Worm (Caenorhabditis elegans) whole organism, L4 larva: ENCODE results near the gene rps-25.

ENCODE experiments used
- F10B5.3 ChIP-seq: sonication (generic microtip); optimal IDR thresholded peaks from 2 replicates; lab custom pipeline; 2016; ENCODE audit warnings: mild to moderate bottlenecking, missing genetic modification characterization, missing compliant biosample characterization
- F26F4.8 ChIP-seq: fragments of 200-800 bp; sonication (Bioruptor generic); conservative IDR thresholded peaks from 2 replicates; pipeline ENCODE4 v1.3.6; 2022; ENCODE audit warnings: missing genetic modification characterization, missing compliant biosample characterization
- F44E2.7 ChIP-seq: fragments of 200-800 bp; sonication (Bioruptor generic); IDR thresholded peaks from 2 replicates; pipeline ENCODE4 v2.1.2; 2022; ENCODE audit warnings: missing genetic modification characterization, missing compliant biosample characterization
- F49E8.2 ChIP-seq: sonication (generic microtip); optimal IDR thresholded peaks from 2 replicates; lab custom pipeline; 2016; ENCODE audit warnings: missing compliant biosample characterization, mild to moderate bottlenecking, missing genetic modification characterization, borderline replicate concordance
- R02D3.7 ChIP-seq: fragments of 150-350 bp; sonication (generic microtip); optimal IDR thresholded peaks from 3 replicates; lab custom pipeline; 2014; ENCODE audit warnings: missing biosample characterization, missing genetic modification characterization
- T26A8.4 ChIP-seq: fragments of 200-800 bp; sonication (Bioruptor generic); IDR thresholded peaks from 2 replicates; pipeline ENCODE4 v1.3.6; 2022; ENCODE audit warnings: missing genetic modification characterization, missing compliant biosample characterization
- Y75B8A.6 ChIP-seq: fragments of 200-800 bp; sonication (Bioruptor generic); IDR thresholded peaks from 2 replicates; pipeline ENCODE4 v1.3.6; 2022; ENCODE audit warnings: missing genetic modification reagents, missing genetic modification characterization, missing compliant biosample characterization
- ZK546.5 ChIP-seq, 2 experiments: sonication (generic microtip); optimal IDR thresholded peaks; 2 replicates each; lab custom pipeline; 2017; ENCODE audit warnings: missing biosample characterization in 2 of 2, missing genetic modification characterization in 2 of 2
- aly-2 ChIP-seq: sonication (generic microtip); optimal IDR thresholded peaks from 2 replicates; lab custom pipeline; 2018; ENCODE audit warnings: missing biosample characterization, missing genetic modification characterization
- ceh-20 ChIP-seq: fragments of 200-800 bp; sonication (Bioruptor generic); IDR thresholded peaks from 2 replicates; pipeline ENCODE4 v1.3.6; 2022; ENCODE audit warnings: missing genetic modification reagents, missing genetic modification characterization, missing compliant biosample characterization
- ceh-28 ChIP-seq: fragments of 150-350 bp; optimal IDR thresholded peaks from 2 replicates; lab custom pipeline; 2014; ENCODE audit warnings: missing biosample characterization, missing genetic modification reagents, missing genetic modification characterization
- ceh-44 ChIP-seq: fragments of 200-800 bp; sonication (Bioruptor generic); IDR thresholded peaks from 2 replicates; pipeline ENCODE4 v1.3.6; 2022; ENCODE audit warnings: missing genetic modification reagents, missing genetic modification characterization, missing compliant biosample characterization
- ceh-62 ChIP-seq: sonication (generic microtip); optimal IDR thresholded peaks from 2 replicates; lab custom pipeline; 2017; ENCODE audit warnings: missing biosample characterization, missing genetic modification characterization
- ceh-82 ChIP-seq: sonication (generic microtip); optimal IDR thresholded peaks from 2 replicates; lab custom pipeline; 2017; ENCODE audit warnings: missing biosample characterization, missing genetic modification characterization
- ctbp-1 ChIP-seq: fragments of 200-800 bp; sonication (Bioruptor generic); IDR thresholded peaks from 2 replicates; pipeline ENCODE4 v1.3.6; 2022; ENCODE audit warnings: missing genetic modification reagents, missing genetic modification characterization, missing compliant biosample characterization
- daf-16 ChIP-seq, 3 experiments: sonication (generic microtip); optimal IDR thresholded peaks; 2 replicates each; lab custom pipeline; 2016 to 2017; ENCODE audit warnings: missing genetic modification characterization in 3 of 3, missing genetic modification reagents in 3 of 3, mild to moderate bottlenecking in 2 of 3, missing compliant biosample characterization in 2 of 3, missing biosample characterization in 1 of 3, moderate library complexity in 1 of 3
- dmd-6 ChIP-seq: fragments of 200-800 bp; sonication (Bioruptor generic); IDR thresholded peaks from 2 replicates; pipeline ENCODE4 v1.3.6; 2022; ENCODE audit warnings: missing genetic modification reagents, missing genetic modification characterization, missing compliant biosample characterization
- dpl-1 ChIP-seq: fragments of 150-350 bp; optimal IDR thresholded peaks from 2 replicates; lab custom pipeline; 2014; ENCODE audit warnings: missing biosample characterization, missing genetic modification reagents, missing genetic modification characterization
- dve-1 ChIP-seq: sonication (generic microtip); optimal IDR thresholded peaks from 2 replicates; lab custom pipeline; 2017; ENCODE audit warnings: antibody characterized with exemption, mild to moderate bottlenecking, missing genetic modification characterization, missing compliant biosample characterization; ENCODE audit not compliant: insufficient read depth
- egl-43 ChIP-seq: fragments of 200-800 bp; sonication (Bioruptor generic); IDR thresholded peaks from 2 replicates; pipeline ENCODE4 v1.3.6; 2022; ENCODE audit warnings: missing genetic modification reagents, missing genetic modification characterization, missing compliant biosample characterization
- hif-1 ChIP-seq, 2 experiments: sonication (generic microtip); optimal IDR thresholded peaks; 2 replicates each; lab custom pipeline; 2016 to 2017; ENCODE audit warnings: missing compliant biosample characterization in 2 of 2, missing genetic modification characterization in 2 of 2, missing genetic modification reagents in 2 of 2, missing genotype in 2 of 2, mild to moderate bottlenecking in 1 of 2
- hlh-30 ChIP-seq: sonication (generic microtip); optimal IDR thresholded peaks from 2 replicates; lab custom pipeline; 2017; ENCODE audit warnings: antibody characterized with exemption, mild to moderate bottlenecking, missing genetic modification characterization, missing compliant biosample characterization; ENCODE audit not compliant: insufficient read depth
- jun-1 ChIP-seq: fragments of 150-350 bp; optimal IDR thresholded peaks from 2 replicates; lab custom pipeline; 2014; ENCODE audit warnings: missing biosample characterization, missing genetic modification reagents, missing genetic modification characterization
- lin-1 ChIP-seq: fragments of 200-800 bp; sonication (Bioruptor generic); IDR thresholded peaks from 2 replicates; pipeline ENCODE4 v1.3.6; 2022; ENCODE audit warnings: missing genetic modification reagents, missing genetic modification characterization, missing compliant biosample characterization
- lin-13 ChIP-seq: fragments of 150-350 bp; optimal IDR thresholded peaks from 2 replicates; lab custom pipeline; 2014; ENCODE audit warnings: missing biosample characterization, missing genetic modification reagents, missing genetic modification characterization
- lin-29 ChIP-seq: fragments of 200-800 bp; sonication (Bioruptor generic); IDR thresholded peaks from 2 replicates; pipeline ENCODE4 v1.3.6; 2022; ENCODE audit warnings: missing genetic modification reagents, missing genetic modification characterization, missing compliant biosample characterization
- lin-38 ChIP-seq: fragments of 200-800 bp; sonication (Bioruptor generic); IDR thresholded peaks from 2 replicates; pipeline ENCODE4 v1.3.6; 2022; ENCODE audit warnings: missing genetic modification reagents, missing genetic modification characterization, missing compliant biosample characterization
- mep-1 ChIP-seq: fragments of 150-350 bp; sonication (generic microtip); optimal IDR thresholded peaks from 3 replicates; lab custom pipeline; 2014; ENCODE audit warnings: missing biosample characterization, missing genetic modification characterization
- mes-2 ChIP-seq: sonication (generic microtip); optimal IDR thresholded peaks from 2 replicates; lab custom pipeline; 2016; ENCODE audit warnings: missing genotype, mild to moderate bottlenecking, missing genetic modification characterization, missing compliant biosample characterization; ENCODE audit not compliant: poor library complexity, severe bottlenecking
- nhr-10 ChIP-seq: fragments of 150-350 bp; optimal IDR thresholded peaks from 2 replicates; lab custom pipeline; 2014; ENCODE audit warnings: missing biosample characterization, missing genetic modification characterization
- nhr-25 ChIP-seq: sonication (generic microtip); optimal IDR thresholded peaks from 2 replicates; lab custom pipeline; 2017; ENCODE audit warnings: missing genetic modification characterization, mild to moderate bottlenecking, missing compliant biosample characterization, antibody characterized with exemption, moderate library complexity, borderline replicate concordance; ENCODE audit not compliant: insufficient read depth
- nhr-42 ChIP-seq: fragments of 200-800 bp; sonication (Bioruptor generic); IDR thresholded peaks from 2 replicates; pipeline ENCODE4 v1.3.6; 2022; ENCODE audit warnings: missing genetic modification characterization, missing compliant biosample characterization
- nhr-6 ChIP-seq: fragments of 150-350 bp; optimal IDR thresholded peaks from 2 replicates; lab custom pipeline; 2014; ENCODE audit warnings: missing biosample characterization, missing genetic modification characterization
- nhr-77 ChIP-seq: fragments of 150-350 bp; optimal IDR thresholded peaks from 2 replicates; lab custom pipeline; 2014; ENCODE audit warnings: missing biosample characterization, missing genetic modification characterization
- php-3 ChIP-seq: fragments of 200-800 bp; sonication (Bioruptor generic); IDR thresholded peaks from 2 replicates; pipeline ENCODE4 v1.3.6; 2022; ENCODE audit warnings: missing genetic modification reagents, missing genetic modification characterization, missing compliant biosample characterization
- pqm-1 ChIP-seq: sonication (generic microtip); optimal IDR thresholded peaks from 2 replicates; lab custom pipeline; 2017; ENCODE audit warnings: missing biosample characterization, missing genetic modification characterization
- saeg-2 ChIP-seq: fragments of 200-800 bp; sonication (Bioruptor generic); IDR thresholded peaks from 2 replicates; pipeline ENCODE4 v1.3.6; 2022; ENCODE audit warnings: missing genetic modification reagents, missing genetic modification characterization, missing compliant biosample characterization
- set-16 ChIP-seq: fragments of 200-800 bp; sonication (Bioruptor generic); IDR thresholded peaks from 2 replicates; pipeline ENCODE4 v1.3.6; 2022; ENCODE audit warnings: missing genetic modification reagents, missing genetic modification characterization, missing compliant biosample characterization
- skn-1 ChIP-seq: fragments of 150-350 bp; optimal IDR thresholded peaks from 2 replicates; lab custom pipeline; 2014; ENCODE audit warnings: missing biosample characterization, missing genetic modification characterization
- snpc-4 ChIP-seq: fragments of 150-350 bp; optimal IDR thresholded peaks from 2 replicates; lab custom pipeline; 2014; ENCODE audit warnings: missing biosample characterization, missing genetic modification characterization
- unc-130 ChIP-seq: sonication (generic microtip); optimal IDR thresholded peaks from 2 replicates; lab custom pipeline; 2016; ENCODE audit warnings: missing genetic modification reagents, missing genetic modification characterization, missing compliant biosample characterization
- unc-39 ChIP-seq: sonication (generic microtip); optimal IDR thresholded peaks from 2 replicates; lab custom pipeline; 2017; ENCODE audit warnings: missing biosample characterization, missing genetic modification characterization
- vab-7 ChIP-seq: fragments of 200-800 bp; sonication (Bioruptor generic); IDR thresholded peaks from 2 replicates; pipeline ENCODE4 v1.3.6; 2022; ENCODE audit warnings: missing genetic modification reagents, missing genetic modification characterization, missing compliant biosample characterization
- zfp-3 ChIP-seq: fragments of 200-800 bp; sonication (Bioruptor generic); conservative IDR thresholded peaks from 2 replicates; pipeline ENCODE4 v1.3.6; 2022; ENCODE audit warnings: missing genetic modification reagents, missing genetic modification characterization, missing compliant biosample characterization
- zip-11 ChIP-seq: fragments of 200-800 bp; sonication (Bioruptor generic); IDR thresholded peaks from 2 replicates; pipeline ENCODE4 v1.3.6; 2022; ENCODE audit warnings: missing genetic modification characterization, missing compliant biosample characterization
- zip-2 ChIP-seq: fragments of 150-350 bp; optimal IDR thresholded peaks from 2 replicates; lab custom pipeline; 2014; ENCODE audit warnings: missing biosample characterization, missing genetic modification characterization
- ztf-11 ChIP-seq: fragments of 150-350 bp; optimal IDR thresholded peaks from 2 replicates; lab custom pipeline; 2014; ENCODE audit warnings: missing biosample characterization, missing genetic modification characterization
- ztf-7 ChIP-seq: fragments of 150-350 bp; optimal IDR thresholded peaks from 2 replicates; lab custom pipeline; 2014; ENCODE audit warnings: missing biosample characterization, missing genetic modification characterization

The rps-25 gene

DNA sequence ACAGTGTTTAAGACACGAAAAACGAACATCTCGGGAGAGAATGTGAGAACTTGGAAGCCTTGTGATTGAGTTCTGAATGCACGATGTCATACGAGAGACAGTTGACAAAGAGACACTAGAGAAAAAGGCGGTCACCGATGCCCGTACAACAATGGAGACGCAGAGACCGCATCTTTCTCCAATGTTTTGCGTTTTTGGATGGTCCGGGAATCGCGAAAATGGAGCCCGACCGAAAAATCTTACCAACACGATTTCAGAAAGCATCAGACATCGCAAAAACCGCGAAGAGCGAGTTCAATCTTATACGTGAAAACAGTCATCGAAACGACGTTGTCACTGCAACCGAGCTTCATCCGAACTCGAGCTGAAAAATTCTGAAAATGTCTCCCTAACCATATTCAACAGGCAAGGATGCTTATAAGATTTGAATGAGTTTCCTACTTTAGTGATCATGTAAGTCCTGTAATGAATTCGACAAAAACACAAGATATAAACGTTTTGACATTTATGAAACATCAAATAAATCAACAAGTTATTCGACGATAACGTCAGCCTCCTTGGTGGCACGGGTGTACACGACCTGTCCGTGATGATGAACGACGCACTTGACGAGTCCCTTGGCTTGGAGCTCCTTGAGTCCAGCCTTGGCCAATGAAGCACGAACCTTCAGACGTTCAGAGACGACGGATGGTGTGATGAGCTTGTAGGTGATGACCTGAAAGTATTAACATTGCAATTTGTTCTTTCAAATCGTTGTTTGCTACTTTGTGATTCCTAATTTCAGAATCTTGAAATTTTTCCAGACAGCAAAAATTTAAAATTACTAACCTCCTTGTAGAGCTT, 582 bp downstream of the rps-25 start, which contains the start of gene inx-7 (continued):
- TF ChIP-seq zip-11 (GFP tag; lab: Robert Waterston, UW), result 0 out of 2 replicates have a peak, but pooled peaks have one; percentile 6
- TF ChIP-seq saeg-2, result no peak
- no peak for TF ChIP-seq lin-13 (GFP tag; lab: Kevin White, UChicago)
- TF ChIP-seq Y75B8A.6, result no peak
- peak; percentile 26 for TF ChIP-seq aly-2 (tag; lab: Kevin White, UChicago)
- TF ChIP-seq ceh-28 (tag; lab: Kevin White, UChicago), result no peak
- TF ChIP-seq set-16 (GFP tag; lab: Robert Waterston, UW), result no peak
- TF ChIP-seq F49E8.2 (tag; lab: Kevin White, UChicago), result peak; percentile 80
- no peak for TF ChIP-seq mep-1
- TF ChIP-seq ztf-11, result no peak
- no peak for TF ChIP-seq pqm-1 (tag; lab: Kevin White, UChicago)
- no peak for TF ChIP-seq ceh-62 (tag; lab: Kevin White, UChicago)
- TF ChIP-seq F26F4.8, result 0 out of 2 replicates have a peak, but pooled peaks have one; percentile 48
- TF ChIP-seq jun-1 (tag; lab: Kevin White, UChicago), result no peak
- TF ChIP-seq R02D3.7 (tag; lab: Kevin White, UChicago), result no peak
- TF ChIP-seq zip-2, result no peak
- TF ChIP-seq lin-38 (GFP tag; lab: Robert Waterston, UW), result peak; percentile 59
- TF ChIP-seq dmd-6 (GFP tag; lab: Robert Waterston, UW), result peak; percentile 18; the same call in 1 of the 2 replicates
- TF ChIP-seq hlh-30 (tag; lab: Kevin White, UChicago), result peak; percentile 84
- TF ChIP-seq unc-39, result no peak
- TF ChIP-seq nhr-6 (tag; lab: Kevin White, UChicago), result no peak
- TF ChIP-seq nhr-25 (tag; lab: Kevin White, UChicago), result no peak
- TF ChIP-seq vab-7 (GFP tag; lab: Robert Waterston, UW), result no peak
- TF ChIP-seq zfp-3 (GFP tag; lab: Robert Waterston, UW), result no peak
- no peak for TF ChIP-seq dpl-1
- no peak for TF ChIP-seq ctbp-1 (GFP tag; lab: Robert Waterston, UW)
- peak; percentile 66; the same call in 1 of the 2 replicates for TF ChIP-seq egl-43 (GFP tag; lab: Robert Waterston, UW)
- TF ChIP-seq dve-1 (tag; lab: Kevin White, UChicago), result peak; percentile 34
- no peak for TF ChIP-seq F10B5.3 (tag; lab: Kevin White, UChicago)
- no peak for TF ChIP-seq ceh-20 (GFP tag; lab: Robert Waterston, UW)
- TF ChIP-seq T26A8.4, result peak; percentile 37
- TF ChIP-seq nhr-10, result no peak
- no peak for TF ChIP-seq ztf-7 (tag; lab: Kevin White, UChicago)
- 0 out of 2 replicates have a peak, but pooled peaks have one; percentile 2 for TF ChIP-seq F44E2.7 (GFP tag; lab: Robert Waterston, UW)
- TF ChIP-seq mes-2, result peak; percentile 26
- no peak for TF ChIP-seq skn-1 (tag; lab: Kevin White, UChicago)
- peak; percentile 69; the same call in 1 of the 2 replicates for TF ChIP-seq lin-1 (GFP tag; lab: Robert Waterston, UW)
- TF ChIP-seq php-3, result peak; percentile 55
- TF ChIP-seq unc-130, result peak; percentile 70
- TF ChIP-seq ceh-44 (GFP tag; lab: Robert Waterston, UW), result no peak
- TF ChIP-seq ceh-82 (tag; lab: Kevin White, UChicago), result no peak
- no peak for TF ChIP-seq nhr-42 (GFP tag; lab: Robert Waterston, UW)
- peak in 1 of 2 experiments; percentile 6 for TF ChIP-seq daf-16 (GFP tag; optimal IDR thresholded peaks at IDR 0.05; lab: Kevin White, UChicago)
- peak; percentile 14 for TF ChIP-seq daf-16 (tag; optimal IDR thresholded peaks at IDR 0.05; lab: Kevin White, UChicago)
- TF ChIP-seq hif-1 (tag; optimal IDR thresholded peaks at IDR 0.05; lab: Kevin White, UChicago), result no peak
- TF ChIP-seq lin-29 (GFP tag; lab: Robert Waterston, UW), result no peak
- TF ChIP-seq snpc-4, result no peak
- no peak for TF ChIP-seq ZK546.5 (tag; optimal IDR thresholded peaks at IDR 0.05; lab: Kevin White, UChicago)
- no peak for TF ChIP-seq nhr-77 (tag; lab: Kevin White, UChicago)
